Fruit fly (Drosophila melanogaster) whole organism, embryonic: Measurements from ENCODE around the gene CG14282.

Source experiments
- Awh ChIP-seq: fragments of 200-800 bp; sonication (Bioruptor generic); IDR thresholded peaks from 2 replicates; pipeline ENCODE4, ENCODE4 v1.3.6; 2022; ENCODE audit warnings: missing biosample characterization, missing genetic modification characterization
- B-H1 ChIP-seq: fragments of 200-800 bp; sonication (Bioruptor generic); IDR thresholded peaks from 3 replicates; pipeline ENCODE4 v1.3.6; 2022; ENCODE audit warnings: missing biosample characterization, missing genetic modification characterization
- CG10274 ChIP-seq: fragments of 200-800 bp; sonication (Bioruptor generic); optimal IDR thresholded peaks from 3 replicates; lab custom pipeline; 2017; ENCODE audit warnings: missing biosample characterization, mild to moderate bottlenecking, missing genetic modification characterization
- CG10431 ChIP-seq: fragments of 200-800 bp; sonication (Bioruptor generic); optimal IDR thresholded peaks from 3 replicates; lab custom pipeline; 2018; ENCODE audit warnings: missing biosample characterization, mild to moderate bottlenecking, missing genetic modification characterization
- CG10654 ChIP-seq: fragments of 200-800 bp; sonication (Bioruptor generic); optimal IDR thresholded peaks from 2 replicates; lab custom pipeline; 2016; ENCODE audit warnings: missing biosample characterization, missing genetic modification characterization
- CG12219 ChIP-seq: fragments of 200-800 bp; sonication (Bioruptor generic); optimal IDR thresholded peaks from 3 replicates; lab custom pipeline; 2018; ENCODE audit warnings: missing biosample characterization, mild to moderate bottlenecking, missing genetic modification characterization
- CG12769 ChIP-seq: fragments of 200-800 bp; sonication (Bioruptor generic); optimal IDR thresholded peaks from 2 replicates; lab custom pipeline; 2019; ENCODE audit warnings: missing biosample characterization, mild to moderate bottlenecking, missing genetic modification characterization, moderate library complexity
- CG14860 ChIP-seq: fragments of 200-800 bp; sonication (Bioruptor generic); IDR thresholded peaks from 3 replicates; pipeline ENCODE4 v1.3.6; 2022; ENCODE audit warnings: missing biosample characterization, missing genetic modification characterization; ENCODE audit not compliant: partially characterized antibody
- CG1529 ChIP-seq: fragments of 200-800 bp; sonication (Bioruptor generic); optimal IDR thresholded peaks from 3 replicates; lab custom pipeline; 2018; ENCODE audit warnings: missing biosample characterization, missing genetic modification characterization
- CG15601 ChIP-seq: fragments of 200-800 bp; sonication (Bioruptor generic); optimal IDR thresholded peaks from 3 replicates; lab custom pipeline; 2019; ENCODE audit warnings: missing biosample characterization, mild to moderate bottlenecking, missing genetic modification characterization, moderate library complexity
- CG16815 ChIP-seq: fragments of 200-800 bp; sonication (Bioruptor generic); optimal IDR thresholded peaks from 3 replicates; lab custom pipeline; 2017; ENCODE audit warnings: missing biosample characterization, mild to moderate bottlenecking, missing genetic modification characterization
- CG17328 ChIP-seq: fragments of 200-800 bp; sonication (Bioruptor generic); IDR thresholded peaks from 2 replicates; pipeline ENCODE4 v1.3.6; 2022; ENCODE audit warnings: missing biosample characterization, missing genetic modification characterization
- CG30020 ChIP-seq: fragments of 200-800 bp; optimal IDR thresholded peaks from 2 replicates; lab custom pipeline; 2019; ENCODE audit warnings: missing biosample characterization, mild to moderate bottlenecking, missing genetic modification characterization, moderate library complexity
- CG3281 ChIP-seq: fragments of 200-800 bp; sonication (Bioruptor generic); optimal IDR thresholded peaks from 3 replicates; lab custom pipeline; 2017; ENCODE audit warnings: missing biosample characterization, mild to moderate bottlenecking, missing genetic modification characterization
- CG3995 ChIP-seq: fragments of 200-800 bp; sonication (Bioruptor generic); optimal IDR thresholded peaks from 3 replicates; lab custom pipeline; 2016; ENCODE audit warnings: missing biosample characterization, missing genetic modification characterization
- CG5953 ChIP-seq: fragments of 200-800 bp; sonication (Bioruptor generic); IDR thresholded peaks from 2 replicates; pipeline ENCODE4 v1.3.6; 2022; ENCODE audit warnings: missing biosample characterization, missing genetic modification characterization
- CG7372 ChIP-seq: fragments of 200-800 bp; sonication (Bioruptor generic); IDR thresholded peaks from 2 replicates; pipeline ENCODE4 v1.3.6; 2022; ENCODE audit warnings: missing biosample characterization, missing genetic modification characterization
- CG9437 ChIP-seq: fragments of 200-800 bp; sonication (Bioruptor generic); optimal IDR thresholded peaks from 2 replicates; lab custom pipeline; 2018; ENCODE audit warnings: missing biosample characterization, mild to moderate bottlenecking, missing genetic modification characterization
- CG9609 ChIP-seq: fragments of 200-800 bp; sonication (Bioruptor generic); optimal IDR thresholded peaks from 3 replicates; lab custom pipeline; 2016; ENCODE audit warnings: missing biosample characterization, missing genetic modification characterization
- CG9876 ChIP-seq: fragments of 200-800 bp; sonication (Bioruptor generic); optimal IDR thresholded peaks from 2 replicates; lab custom pipeline; 2016; ENCODE audit warnings: missing biosample characterization, missing genetic modification characterization
- CTCF ChIP-seq: fragments of 200-800 bp; sonication (Bioruptor generic); optimal IDR thresholded peaks from 2 replicates; lab custom pipeline; 2017; ENCODE audit warnings: missing biosample characterization, mild to moderate bottlenecking, missing genetic modification characterization, moderate library complexity
- Dip3 ChIP-seq: fragments of 200-800 bp; sonication (Bioruptor generic); optimal IDR thresholded peaks from 3 replicates; lab custom pipeline; 2016; ENCODE audit warnings: missing biosample characterization, missing genetic modification characterization
- E2f2 ChIP-seq: fragments of 200-800 bp; sonication (Bioruptor generic); IDR thresholded peaks from 2 replicates; pipeline ENCODE4 v1.3.6; 2022; ENCODE audit warnings: missing biosample characterization, missing genetic modification characterization
- Eip74EF ChIP-seq, 2 experiments: fragments of 200-800 bp in 1 of 2; fragments of >200 bp in 1 of 2; sonication (Bioruptor generic) in 1 of 2; optimal IDR thresholded peaks; 2 replicates each; lab custom pipeline; 2017 to 2019; ENCODE audit warnings: missing biosample characterization in 2 of 2, missing genetic modification characterization in 2 of 2, mild to moderate bottlenecking in 1 of 2, moderate library complexity in 1 of 2
- Jarid2 ChIP-seq: fragments of 200-800 bp; sonication (Bioruptor generic); optimal IDR thresholded peaks from 3 replicates; lab custom pipeline; 2017; ENCODE audit warnings: mild to moderate bottlenecking, missing biosample characterization, missing genetic modification reagents, missing genetic modification characterization
- Kr ChIP-seq: fragments of 200-800 bp; sonication (Bioruptor generic); optimal IDR thresholded peaks from 2 replicates; lab custom pipeline; 2017; ENCODE audit warnings: missing biosample characterization, mild to moderate bottlenecking, missing genetic modification characterization
- MESR4 ChIP-seq: fragments of 200-800 bp; sonication (Bioruptor generic); optimal IDR thresholded peaks from 2 replicates; lab custom pipeline; 2018; ENCODE audit warnings: missing biosample characterization, mild to moderate bottlenecking, missing genetic modification characterization, moderate library complexity
- Mes4 ChIP-seq: fragments of 200-800 bp; sonication (Bioruptor generic); optimal IDR thresholded peaks from 2 replicates; lab custom pipeline; 2016; ENCODE audit warnings: missing biosample characterization, missing genetic modification characterization
- NK7.1 ChIP-seq: fragments of 200-800 bp; sonication (Bioruptor generic); optimal IDR thresholded peaks from 3 replicates; lab custom pipeline; 2016; ENCODE audit warnings: missing biosample characterization, missing genetic modification characterization
- Ptx1 ChIP-seq: fragments of 200-800 bp; sonication (Bioruptor generic); IDR thresholded peaks from 2 replicates; pipeline ENCODE4 v1.3.6; 2022; ENCODE audit warnings: missing biosample characterization, missing genetic modification characterization
- bowl ChIP-seq: fragments of 200-800 bp; sonication (Bioruptor generic); IDR thresholded peaks from 2 replicates; pipeline ENCODE4 v1.3.6; 2022; ENCODE audit warnings: missing biosample characterization, missing genetic modification characterization
- cg ChIP-seq: fragments of 200-800 bp; sonication (Bioruptor generic); optimal IDR thresholded peaks from 3 replicates; lab custom pipeline; 2019; ENCODE audit warnings: missing biosample characterization, mild to moderate bottlenecking, missing genetic modification characterization, moderate library complexity
- dimm ChIP-seq: fragments of 200-800 bp; sonication (Bioruptor generic); IDR thresholded peaks from 2 replicates; pipeline ENCODE4 v1.3.6; 2022; ENCODE audit warnings: missing biosample characterization, missing genetic modification characterization
- emc ChIP-seq: fragments of 200-800 bp; sonication (Bioruptor generic); optimal IDR thresholded peaks from 2 replicates; lab custom pipeline; 2016; ENCODE audit warnings: missing biosample characterization, missing genetic modification characterization
- fd102C ChIP-seq: fragments of 200-800 bp; sonication (Bioruptor generic); optimal IDR thresholded peaks from 2 replicates; lab custom pipeline; 2018; ENCODE audit warnings: missing biosample characterization, mild to moderate bottlenecking, missing genetic modification characterization, moderate library complexity
- gfzf ChIP-seq: fragments of 200-800 bp; sonication (Bioruptor generic); optimal IDR thresholded peaks from 2 replicates; lab custom pipeline; 2016; ENCODE audit warnings: missing biosample characterization, mild to moderate bottlenecking, missing genetic modification characterization, moderate library complexity
- gro ChIP-seq: fragments of 200-800 bp; sonication (Bioruptor generic); optimal IDR thresholded peaks from 2 replicates; lab custom pipeline; 2016; ENCODE audit warnings: missing biosample characterization, missing genetic modification characterization
- insv ChIP-seq, 2 experiments: fragments of 200-800 bp; sonication (Bioruptor generic); optimal IDR thresholded peaks; 3 replicates each; lab custom pipeline; 2016 to 2018; ENCODE audit warnings: missing biosample characterization in 2 of 2, missing genetic modification characterization in 2 of 2
- kay ChIP-seq: fragments of 200-800 bp; sonication (Bioruptor generic); optimal IDR thresholded peaks from 2 replicates; lab custom pipeline; 2016; ENCODE audit warnings: missing biosample characterization, missing genetic modification characterization
- lmd ChIP-seq: fragments of 200-800 bp; sonication (Bioruptor generic); IDR thresholded peaks from 2 replicates; pipeline ENCODE4 v1.3.6; 2022; ENCODE audit warnings: missing biosample characterization, missing genetic modification characterization
- nmo ChIP-seq: fragments of 200-800 bp; sonication (Bioruptor generic); optimal IDR thresholded peaks from 2 replicates; lab custom pipeline; 2018; ENCODE audit warnings: missing biosample characterization, mild to moderate bottlenecking, missing genetic modification characterization, moderate library complexity
- otp ChIP-seq: fragments of 200-800 bp; sonication (Bioruptor generic); IDR thresholded peaks from 3 replicates; pipeline ENCODE4, ENCODE4 v1.3.6; 2022; ENCODE audit warnings: missing biosample characterization, missing genetic modification characterization
- pan ChIP-seq, 4 experiments: fragments of >200 bp in 3 of 4; fragments of 200-800 bp in 1 of 4; sonication (Bioruptor generic) in 1 of 4; optimal IDR thresholded peaks in 3 of 4; IDR thresholded peaks in 1 of 4; 2 replicates each; pipeline versions ENCODE4 v1.3.6 to Lab custom; 2017 to 2022; ENCODE audit warnings: missing biosample characterization in 2 of 4, missing genetic modification characterization in 2 of 4, mixed read lengths in 1 of 4
- pnt ChIP-seq: fragments of 200-800 bp; sonication (Bioruptor generic); optimal IDR thresholded peaks from 3 replicates; lab custom pipeline; 2016; ENCODE audit warnings: missing biosample characterization, missing genetic modification characterization
- repo ChIP-seq: fragments of 200-800 bp; sonication (Bioruptor generic); optimal IDR thresholded peaks from 2 replicates; lab custom pipeline; 2016; ENCODE audit warnings: missing biosample characterization, missing genetic modification characterization
- shn ChIP-seq: fragments of 200-800 bp; sonication (Bioruptor generic); optimal IDR thresholded peaks from 3 replicates; lab custom pipeline; 2016; ENCODE audit warnings: missing biosample characterization, missing genetic modification characterization
- sisA ChIP-seq: fragments of 200-800 bp; sonication (Bioruptor generic); IDR thresholded peaks from 2 replicates; pipeline ENCODE4 v1.3.6; 2022; ENCODE audit warnings: missing biosample characterization, missing genetic modification characterization
- slou ChIP-seq: fragments of 200-800 bp; sonication (Bioruptor generic); optimal IDR thresholded peaks from 3 replicates; lab custom pipeline; 2016; ENCODE audit warnings: missing biosample characterization, missing genetic modification characterization
- ssp ChIP-seq: fragments of 200-800 bp; sonication (Bioruptor generic); IDR thresholded peaks from 2 replicates; pipeline ENCODE4 v1.3.6; 2022; ENCODE audit warnings: missing biosample characterization, missing genetic modification characterization
- stc ChIP-seq: fragments of 200-800 bp; sonication (Bioruptor generic); IDR thresholded peaks from 2 replicates; pipeline ENCODE4 v1.3.6; 2022; ENCODE audit warnings: missing biosample characterization, missing genetic modification characterization
- vvl ChIP-seq: fragments of 200-800 bp; sonication (Bioruptor generic); IDR thresholded peaks from 2 replicates; pipeline ENCODE4 v1.3.6; 2022; ENCODE audit warnings: missing biosample characterization, missing genetic modification characterization

CG14282 gene

dm6 chr3R:19162135-19162616 is 14.6 kb upstream of the CG14282 start, which contains the start of the genes CG42359 and Nsun5 (continued):
- TF ChIP-seq NK7.1 (GFP tag; lab: Kevin White, UChicago): peak; percentile 65
- peak; percentile 92 for TF ChIP-seq Ptx1 (GFP tag; lab: Robert Waterston, UW)
- peak; percentile 81 for TF ChIP-seq ssp (GFP tag; lab: Robert Waterston, UW)
- TF ChIP-seq otp (GFP tag; lab: Robert Waterston, UW): peak; percentile 88; the same call in 2 of the 3 replicates
- TF ChIP-seq gfzf (GFP tag; lab: Kevin White, UChicago): peak; percentile 88
- peak; percentile 83 for TF ChIP-seq Mes4 (GFP tag; lab: Kevin White, UChicago)
- TF ChIP-seq kay (GFP tag; lab: Kevin White, UChicago): peak; percentile 72
- TF ChIP-seq CG3995: peak; percentile 80
- peak; percentile 82 for TF ChIP-seq CG14860
- peak; percentile 51; the same call in 1 of the 2 replicates for TF ChIP-seq dimm (GFP tag; lab: Robert Waterston, UW)
- TF ChIP-seq bowl: no peak
- TF ChIP-seq Kr (GFP tag; lab: Kevin White, UChicago): no peak
- peak; percentile 85 for TF ChIP-seq Awh (GFP tag; lab: Robert Waterston, UW)
- TF ChIP-seq lmd (GFP tag; lab: Robert Waterston, UW): peak; percentile 84
- peak; percentile 82 for TF ChIP-seq CG30020 (tag; lab: Kevin White, UChicago)
- peak; percentile 91 for TF ChIP-seq shn (GFP tag; lab: Kevin White, UChicago)
- TF ChIP-seq CG15601 (tag; lab: Kevin White, UChicago): peak; percentile 87
- peak in 1 of 2 experiments; percentile 63 for TF ChIP-seq Eip74EF (GFP tag; optimal IDR thresholded peaks at IDR 0.05; lab: Kevin White, UChicago)
- peak; percentile 73 for TF ChIP-seq CG16815 (GFP tag; lab: Kevin White, UChicago)
- TF ChIP-seq nmo: peak; percentile 92
- peak; percentile 91 for TF ChIP-seq pnt (GFP tag; lab: Kevin White, UChicago)
- TF ChIP-seq pan (optimal IDR thresholded peaks at IDR 0.05; lab: Kevin White, UChicago): no peak
- peak in 1 of 2 experiments; percentile 90 for TF ChIP-seq pan (GFP tag; optimal IDR thresholded peaks at IDR 0.05 in 1 of 2, IDR thresholded peaks at IDR 0.05 in 1 of 2)
- peak; percentile 71 for TF ChIP-seq CG12219 (GFP tag; lab: Kevin White, UChicago)
- TF ChIP-seq E2f2 (GFP tag; lab: Robert Waterston, UW): peak; percentile 98
- TF ChIP-seq CG9876 (GFP tag; lab: Kevin White, UChicago): peak; percentile 87
- peak; percentile 84 for TF ChIP-seq Dip3 (GFP tag; lab: Kevin White, UChicago)
- TF ChIP-seq B-H1: peak; percentile 85
- TF ChIP-seq Jarid2 (GFP tag; lab: Kevin White, UChicago): peak; percentile 33
- peak; percentile 93 for TF ChIP-seq CG9609
- peak; percentile 30 for TF ChIP-seq CG10431 (GFP tag; lab: Kevin White, UChicago)
- peak; percentile 55 for TF ChIP-seq CG9437 (GFP tag; lab: Kevin White, UChicago)
- TF ChIP-seq CG10654 (GFP tag; lab: Kevin White, UChicago): peak; percentile 92
- TF ChIP-seq repo (GFP tag; lab: Kevin White, UChicago): peak; percentile 81
- TF ChIP-seq insv (GFP tag; optimal IDR thresholded peaks at IDR 0.05; lab: Kevin White, UChicago): peak in 1 of 2 experiments; percentile 59
- peak; percentile 96 for TF ChIP-seq vvl (GFP tag; lab: Robert Waterston, UW)
- peak; percentile 51; the same call in 1 of the 2 replicates for TF ChIP-seq CG5953 (GFP tag; lab: Robert Waterston, UW)
- no peak for TF ChIP-seq fd102C
- peak; percentile 86 for TF ChIP-seq CG7372 (GFP tag; lab: Robert Waterston, UW)
- TF ChIP-seq stc (GFP tag; lab: Robert Waterston, UW): peak; percentile 85
- peak; percentile 85 for TF ChIP-seq cg (GFP tag; lab: Kevin White, UChicago)
- peak; percentile 60 for TF ChIP-seq CTCF (GFP tag; lab: Kevin White, UChicago)
- TF ChIP-seq CG1529 (GFP tag; lab: Kevin White, UChicago): peak; percentile 75
- peak; percentile 89 for TF ChIP-seq sisA (GFP tag; lab: Robert Waterston, UW)
- peak; percentile 84 for TF ChIP-seq CG3281 (GFP tag; lab: Kevin White, UChicago)
- TF ChIP-seq slou: peak; percentile 79
- peak; percentile 95 for TF ChIP-seq CG12769 (tag; lab: Kevin White, UChicago)
- peak; percentile 92 for TF ChIP-seq gro (GFP tag; lab: Kevin White, UChicago)
- peak; percentile 92 for TF ChIP-seq CG17328 (GFP tag; lab: Robert Waterston, UW)
- TF ChIP-seq CG10274: peak; percentile 63
- TF ChIP-seq emc: peak; percentile 84
- TF ChIP-seq MESR4 (GFP tag; lab: Kevin White, UChicago): peak; percentile 93
